Fruit fly (Drosophila melanogaster) Kc167 (cell line): Measurements from ENCODE around the gene Deaf1.

Experiments used
- Myc ChIP-seq: fragments of >200 bp; optimal IDR thresholded peaks from 2 replicates; lab custom pipeline; 2017; ENCODE audit warnings: missing external identifiers
- Sin3A ChIP-seq: fragments of >200 bp; optimal IDR thresholded peaks from 2 replicates; lab custom pipeline; 2018; ENCODE audit warnings: missing external identifiers
- h ChIP-seq: fragments of >200 bp; optimal IDR thresholded peaks from 3 replicates; lab custom pipeline; 2018; ENCODE audit warnings: missing external identifiers
- insv ChIP-seq: fragments of >200 bp; optimal IDR thresholded peaks from 3 replicates; lab custom pipeline; 2018; ENCODE audit warnings: missing external identifiers
- psq ChIP-seq: fragments of >200 bp; optimal IDR thresholded peaks from 2 replicates; lab custom pipeline; 2017; ENCODE audit warnings: missing external identifiers
- ttk ChIP-seq: sonication (Bioruptor generic); optimal IDR thresholded peaks from 2 replicates; lab custom pipeline; 2017; ENCODE audit warnings: missing external identifiers

- TF ChIP-seq psq = no peak
- TF ChIP-seq ttk (lab: Kevin White, UChicago) = no peak
- no peak for TF ChIP-seq Myc (lab: Kevin White, UChicago)
- TF ChIP-seq h = no peak
- TF ChIP-seq insv = no peak
- no peak for TF ChIP-seq Sin3A (lab: Kevin White, UChicago)
Measured at dm6 chr3L:19778530-19778929, 39.4 kb upstream of the Deaf1 start.
